Fruit fly (Drosophila melanogaster) whole organism, embryonic: ENCODE measurements around the gene CG10286.
A peak's percentile ranks its signal among the peaks of the same experiment; 100 is the strongest.

Experiments
- Ada2b ChIP-seq: fragments of 200-800 bp; sonication (Bioruptor generic); IDR thresholded peaks from 2 replicates; pipeline ENCODE4 v1.3.6; 2022; ENCODE audit warnings: missing biosample characterization, missing genetic modification characterization
- Adf1 ChIP-seq: fragments of 200-800 bp; sonication (Bioruptor generic); IDR thresholded peaks from 2 replicates; pipeline ENCODE4 v1.3.6; 2022; ENCODE audit warnings: missing biosample characterization, missing genetic modification characterization
- Blimp-1 ChIP-seq: fragments of 200-800 bp; sonication (Bioruptor generic); optimal IDR thresholded peaks from 3 replicates; lab custom pipeline; 2018; ENCODE audit warnings: missing biosample characterization, missing genetic modification characterization, mild to moderate bottlenecking, moderate library complexity, missing genetic modification reagents
- CG10274 ChIP-seq: fragments of 200-800 bp; sonication (Bioruptor generic); optimal IDR thresholded peaks from 3 replicates; lab custom pipeline; 2017; ENCODE audit warnings: missing biosample characterization, mild to moderate bottlenecking, missing genetic modification characterization
- CG11085 ChIP-seq: fragments of 200-800 bp; sonication (Bioruptor generic); IDR thresholded peaks from 2 replicates; pipeline ENCODE4 v1.3.6; 2022; ENCODE audit warnings: missing biosample characterization, missing genetic modification characterization
- CG11398 ChIP-seq: fragments of 200-800 bp; sonication (Bioruptor generic); optimal IDR thresholded peaks from 2 replicates; lab custom pipeline; 2016; ENCODE audit warnings: missing biosample characterization, missing genetic modification characterization
- CG12219 ChIP-seq: fragments of 200-800 bp; sonication (Bioruptor generic); optimal IDR thresholded peaks from 3 replicates; lab custom pipeline; 2018; ENCODE audit warnings: missing biosample characterization, mild to moderate bottlenecking, missing genetic modification characterization
- CG1233 ChIP-seq: fragments of 200-800 bp; sonication (Bioruptor generic); optimal IDR thresholded peaks from 4 replicates; lab custom pipeline; 2018; ENCODE audit warnings: missing biosample characterization, mild to moderate bottlenecking, missing genetic modification characterization
- CG12391 ChIP-seq: fragments of 200-800 bp; sonication (Bioruptor generic); optimal IDR thresholded peaks from 3 replicates; lab custom pipeline; 2018; ENCODE audit warnings: missing biosample characterization, mild to moderate bottlenecking, missing genetic modification characterization, moderate library complexity
- CG12769 ChIP-seq: fragments of 200-800 bp; sonication (Bioruptor generic); optimal IDR thresholded peaks from 2 replicates; lab custom pipeline; 2019; ENCODE audit warnings: missing biosample characterization, mild to moderate bottlenecking, missing genetic modification characterization, moderate library complexity
- CG17568 ChIP-seq: fragments of 200-800 bp; sonication (Bioruptor generic); optimal IDR thresholded peaks from 2 replicates; lab custom pipeline; 2018; ENCODE audit warnings: missing biosample characterization, mild to moderate bottlenecking, missing genetic modification characterization, moderate library complexity
- CG30020 ChIP-seq: fragments of 200-800 bp; optimal IDR thresholded peaks from 2 replicates; lab custom pipeline; 2019; ENCODE audit warnings: missing biosample characterization, mild to moderate bottlenecking, missing genetic modification characterization, moderate library complexity
- CG3065 ChIP-seq: fragments of 200-800 bp; sonication (Bioruptor generic); optimal IDR thresholded peaks from 2 replicates; lab custom pipeline; 2016; ENCODE audit warnings: missing biosample characterization, missing genetic modification characterization
- CG33213 ChIP-seq: fragments of 200-800 bp; sonication (Bioruptor generic); optimal IDR thresholded peaks from 3 replicates; lab custom pipeline; 2016; ENCODE audit warnings: missing biosample characterization, missing genetic modification characterization
- CG4404 ChIP-seq: fragments of 200-800 bp; sonication (Bioruptor generic); IDR thresholded peaks from 2 replicates; pipeline ENCODE4 v1.3.6; 2022; ENCODE audit warnings: missing biosample characterization, missing genetic modification characterization
- CG4617 ChIP-seq: fragments of 200-800 bp; sonication (Bioruptor generic); optimal IDR thresholded peaks from 3 replicates; lab custom pipeline; 2016; ENCODE audit warnings: missing biosample characterization, missing genetic modification characterization, borderline replicate concordance
- CG6813 ChIP-seq: fragments of 200-800 bp; sonication (Bioruptor generic); optimal IDR thresholded peaks from 2 replicates; lab custom pipeline; 2017; ENCODE audit warnings: missing biosample characterization, missing genetic modification characterization, mild to moderate bottlenecking, moderate library complexity, missing genetic modification reagents
- CG7357 ChIP-seq: fragments of 200-800 bp; sonication (Bioruptor generic); IDR thresholded peaks from 3 replicates; pipeline ENCODE4 v1.3.6; 2022; ENCODE audit warnings: missing biosample characterization, missing genetic modification characterization
- Ets65A ChIP-seq: fragments of 200-800 bp; sonication (Bioruptor generic); peaks from one replicate; lab custom pipeline; 2016; ENCODE audit warnings: missing biosample characterization, missing genetic modification characterization
- HmgD ChIP-seq: fragments of 200-800 bp; sonication (Bioruptor generic); optimal IDR thresholded peaks from 3 replicates; lab custom pipeline; 2016; ENCODE audit warnings: missing biosample characterization, missing genetic modification characterization
- Hr3 ChIP-seq: fragments of 200-800 bp; sonication (Bioruptor generic); optimal IDR thresholded peaks from 3 replicates; lab custom pipeline; 2016; ENCODE audit warnings: missing biosample characterization, missing genetic modification characterization
- Hr78 ChIP-seq, 2 experiments: fragments of 200-800 bp in 1 of 2; fragments of >200 bp in 1 of 2; sonication (Bioruptor generic) in 1 of 2; optimal IDR thresholded peaks; 2 replicates each; lab custom pipeline; 2017 to 2019; ENCODE audit warnings: missing biosample characterization in 2 of 2, missing genetic modification characterization in 2 of 2, mild to moderate bottlenecking in 1 of 2, moderate library complexity in 1 of 2
- NC2α ChIP-seq: fragments of 200-800 bp; sonication (Bioruptor generic); optimal IDR thresholded peaks from 2 replicates; lab custom pipeline; 2016; ENCODE audit warnings: missing biosample characterization, missing genetic modification characterization
- NK7.1 ChIP-seq: fragments of 200-800 bp; sonication (Bioruptor generic); optimal IDR thresholded peaks from 3 replicates; lab custom pipeline; 2016; ENCODE audit warnings: missing biosample characterization, missing genetic modification characterization
- Nf-YB ChIP-seq: fragments of 200-800 bp; sonication (Bioruptor generic); optimal IDR thresholded peaks from 3 replicates; lab custom pipeline; 2019; ENCODE audit warnings: missing biosample characterization, mild to moderate bottlenecking, missing genetic modification characterization, moderate library complexity
- Optix ChIP-seq: fragments of 200-800 bp; sonication (Bioruptor generic); IDR thresholded peaks from 3 replicates; pipeline ENCODE4 v1.3.6; 2022; ENCODE audit warnings: missing biosample characterization, missing genetic modification characterization
- Side ChIP-seq: fragments of 200-800 bp; sonication (Bioruptor generic); optimal IDR thresholded peaks from 2 replicates; lab custom pipeline; 2016; ENCODE audit warnings: missing biosample characterization, missing genetic modification characterization
- ab ChIP-seq: fragments of 200-800 bp; sonication (Bioruptor generic); optimal IDR thresholded peaks from 2 replicates; lab custom pipeline; 2016; ENCODE audit warnings: missing biosample characterization, missing genetic modification characterization
- ap ChIP-seq: fragments of 200-800 bp; sonication (Bioruptor generic); IDR thresholded peaks from 2 replicates; pipeline ENCODE4 v1.3.6; 2022; ENCODE audit warnings: missing biosample characterization, missing genetic modification characterization
- ara ChIP-seq: fragments of 200-800 bp; sonication (Bioruptor generic); IDR thresholded peaks from 2 replicates; pipeline ENCODE4 v1.3.6; 2022; ENCODE audit warnings: missing biosample characterization, missing genetic modification characterization
- ase ChIP-seq: fragments of 200-800 bp; sonication (Bioruptor generic); IDR thresholded peaks from 3 replicates; pipeline ENCODE4 v1.3.6; 2022; ENCODE audit warnings: missing biosample characterization, missing genetic modification characterization
- bbx ChIP-seq: fragments of 200-800 bp; sonication (Bioruptor generic); IDR thresholded peaks from 2 replicates; pipeline ENCODE4 v1.3.6; 2022; ENCODE audit warnings: missing biosample characterization, missing genetic modification characterization; ENCODE audit not compliant: partially characterized antibody
- bsh ChIP-seq, 2 experiments: fragments of 200-800 bp; sonication (Bioruptor generic); optimal IDR thresholded peaks; 2 replicates each; lab custom pipeline; 2017 to 2018; ENCODE audit warnings: mild to moderate bottlenecking in 2 of 2, missing biosample characterization in 2 of 2, missing genetic modification characterization in 2 of 2, moderate library complexity in 1 of 2
- da ChIP-seq: fragments of 200-800 bp; sonication (Bioruptor generic); optimal IDR thresholded peaks from 2 replicates; lab custom pipeline; 2016; ENCODE audit warnings: missing biosample characterization, missing genetic modification characterization
- ems ChIP-seq: fragments of 200-800 bp; sonication (Bioruptor generic); optimal IDR thresholded peaks from 3 replicates; lab custom pipeline; 2016; ENCODE audit warnings: missing biosample characterization, missing genetic modification characterization
- fd3F ChIP-seq: fragments of 200-800 bp; sonication (Bioruptor generic); optimal IDR thresholded peaks from 2 replicates; lab custom pipeline; 2018; ENCODE audit warnings: missing biosample characterization, mild to moderate bottlenecking, missing genetic modification characterization, moderate library complexity
- kay ChIP-seq: fragments of 200-800 bp; sonication (Bioruptor generic); optimal IDR thresholded peaks from 2 replicates; lab custom pipeline; 2016; ENCODE audit warnings: missing biosample characterization, missing genetic modification characterization
- ken ChIP-seq: fragments of 200-800 bp; sonication (Bioruptor generic); IDR thresholded peaks from 3 replicates; pipeline ENCODE4 v1.3.6; 2022; ENCODE audit warnings: missing biosample characterization, missing genetic modification characterization
- luna ChIP-seq: fragments of 200-800 bp; sonication (Bioruptor generic); optimal IDR thresholded peaks from 2 replicates; lab custom pipeline; 2016; ENCODE audit warnings: missing biosample characterization, missing genetic modification characterization
- mld ChIP-seq: fragments of 200-800 bp; sonication (Bioruptor generic); IDR thresholded peaks from 3 replicates; pipeline ENCODE4 v1.3.6; 2022; ENCODE audit warnings: missing biosample characterization, missing genetic modification characterization; ENCODE audit not compliant: partially characterized antibody
- nerfin-2 ChIP-seq: fragments of 200-800 bp; sonication (Bioruptor generic); IDR thresholded peaks from 2 replicates; pipeline ENCODE4 v1.3.6; 2022; ENCODE audit warnings: missing biosample characterization, missing genetic modification characterization; ENCODE audit not compliant: partially characterized antibody
- org-1 ChIP-seq: fragments of 200-800 bp; sonication (Bioruptor generic); optimal IDR thresholded peaks from 2 replicates; lab custom pipeline; 2017; ENCODE audit warnings: missing biosample characterization, missing genetic modification characterization
- psq ChIP-seq: fragments of 200-800 bp; sonication (Bioruptor generic); optimal IDR thresholded peaks from 2 replicates; lab custom pipeline; 2017; ENCODE audit warnings: missing biosample characterization, missing genetic modification characterization
- sqz ChIP-seq: fragments of 200-800 bp; sonication (Bioruptor generic); optimal IDR thresholded peaks from 3 replicates; lab custom pipeline; 2018; ENCODE audit warnings: missing biosample characterization, mild to moderate bottlenecking, missing genetic modification characterization
- ssp ChIP-seq: fragments of 200-800 bp; sonication (Bioruptor generic); IDR thresholded peaks from 2 replicates; pipeline ENCODE4 v1.3.6; 2022; ENCODE audit warnings: missing biosample characterization, missing genetic modification characterization
- tna ChIP-seq: fragments of 200-800 bp; sonication (Bioruptor generic); IDR thresholded peaks from 2 replicates; pipeline ENCODE4 v1.3.6; 2022; ENCODE audit warnings: missing biosample characterization, missing genetic modification characterization; ENCODE audit not compliant: partially characterized antibody
- vfl ChIP-seq: fragments of 200-800 bp; sonication (Bioruptor generic); optimal IDR thresholded peaks from 2 replicates; lab custom pipeline; 2016; ENCODE audit warnings: missing biosample characterization, missing genetic modification characterization
- vnd ChIP-seq: fragments of 200-800 bp; sonication (Bioruptor generic); IDR thresholded peaks from 3 replicates; pipeline ENCODE4 v1.3.6; 2022; ENCODE audit warnings: missing biosample characterization, missing genetic modification characterization; ENCODE audit not compliant: partially characterized antibody
- vvl ChIP-seq: fragments of 200-800 bp; sonication (Bioruptor generic); IDR thresholded peaks from 2 replicates; pipeline ENCODE4 v1.3.6; 2022; ENCODE audit warnings: missing biosample characterization, missing genetic modification characterization
- wek ChIP-seq: fragments of 200-800 bp; sonication (Bioruptor generic); optimal IDR thresholded peaks from 3 replicates; lab custom pipeline; 2018; ENCODE audit warnings: missing biosample characterization, mild to moderate bottlenecking, missing genetic modification characterization, moderate library complexity
- yki ChIP-seq: fragments of >200 bp; optimal IDR thresholded peaks from 3 replicates; lab custom pipeline; 2018

CG10286 gene

DNA sequence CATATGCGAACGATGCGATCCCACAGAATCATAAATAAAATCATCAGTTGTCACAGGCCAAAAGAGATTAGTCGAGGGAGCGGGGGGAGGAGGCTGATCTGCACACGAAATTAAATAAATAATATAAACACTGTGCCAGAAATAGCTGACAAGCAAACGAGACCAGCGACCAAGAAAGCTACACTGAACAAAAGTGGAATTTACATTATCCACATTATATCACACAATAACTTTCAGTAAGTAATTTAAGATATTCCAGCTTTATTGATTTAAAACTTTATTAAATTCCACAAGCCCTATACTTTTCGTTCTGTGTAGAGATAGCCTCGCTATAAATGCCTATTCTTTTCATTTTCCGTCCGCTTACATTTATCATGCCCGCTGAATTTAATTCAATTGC is 35.4 kb downstream of the CG10286 start (continued):
- TF ChIP-seq org-1 (GFP tag; lab: Kevin White, UChicago) (peak; percentile 72), Optix (peak; percentile 67; the same call in 1 of the 3 replicates), CG10274 (GFP tag; lab: Kevin White, UChicago) (no peak), tna (GFP tag; lab: Robert Waterston, UW) (no peak), CG30020 (tag; lab: Kevin White, UChicago) (peak; percentile 1), CG12219 (GFP tag; lab: Kevin White, UChicago) (peak; percentile 73), ab (GFP tag; lab: Kevin White, UChicago) (peak; percentile 43), CG12769 (tag; lab: Kevin White, UChicago) (peak; percentile 70), ap (GFP tag; lab: Robert Waterston, UW) (peak; percentile 85), Ets65A (peak; percentile 96), da (GFP tag; lab: Kevin White, UChicago) (no peak), NK7.1 (GFP tag; lab: Kevin White, UChicago) (peak; percentile 51), fd3F (GFP tag; lab: Kevin White, UChicago) (peak; percentile 74), wek (GFP tag; lab: Kevin White, UChicago) (peak; percentile 27), Nf-YB (GFP tag; lab: Kevin White, UChicago) (peak; percentile 46), CG12391 (tag; lab: Kevin White, UChicago) (peak; percentile 86), CG17568 (GFP tag; lab: Kevin White, UChicago) (peak; percentile 49), CG33213 (GFP tag; lab: Kevin White, UChicago) (peak; percentile 51), ems (GFP tag; lab: Kevin White, UChicago) (peak; percentile 68), NC2α (GFP tag; lab: Kevin White, UChicago) (peak; percentile 57), ase (GFP tag; lab: Robert Waterston, UW) (peak; percentile 82), yki (lab: Kevin White, UChicago) (no peak), kay (GFP tag; lab: Kevin White, UChicago) (peak; percentile 28), CG7357 (GFP tag; lab: Robert Waterston, UW) (peak; percentile 72; the same call in 2 of the 3 replicates), CG11085 (GFP tag; lab: Robert Waterston, UW) (peak; percentile 73), CG6813 (GFP tag; lab: Kevin White, UChicago) (peak; percentile 74), Ada2b (GFP tag; lab: Robert Waterston, UW) (peak; percentile 89), mld (GFP tag; lab: Robert Waterston, UW) (no peak), Blimp-1 (peak; percentile 82), vfl (no peak), Side (GFP tag; lab: Kevin White, UChicago) (peak; percentile 74), ken (GFP tag; lab: Robert Waterston, UW) (peak; percentile 86), Hr78 (GFP tag; optimal IDR thresholded peaks at IDR 0.05; lab: Kevin White, UChicago) (peak in 1 of 2 experiments; percentile 33), Adf1 (GFP tag; lab: Robert Waterston, UW) (no peak), sqz (peak; percentile 49), Hr3 (GFP tag; lab: Kevin White, UChicago) (peak; percentile 80), HmgD (GFP tag; lab: Kevin White, UChicago) (no peak), vnd (GFP tag; lab: Robert Waterston, UW) (no peak), psq (GFP tag; lab: Kevin White, UChicago) (peak; percentile 33), bsh (GFP tag; optimal IDR thresholded peaks at IDR 0.05; lab: Kevin White, UChicago) (peak; percentile 53 to 87), bbx (GFP tag; lab: Robert Waterston, UW) (no peak), CG4617 (GFP tag; lab: Kevin White, UChicago) (peak; percentile 6), CG11398 (GFP tag; lab: Kevin White, UChicago) (peak; percentile 23), CG4404 (GFP tag; lab: Robert Waterston, UW) (peak; percentile 66), ssp (GFP tag; lab: Robert Waterston, UW) (no peak), CG3065 (GFP tag; lab: Kevin White, UChicago) (peak; percentile 33), vvl (GFP tag; lab: Robert Waterston, UW) (peak; percentile 94), ara (GFP tag; lab: Robert Waterston, UW) (peak; percentile 87), luna (no peak), CG1233 (peak; percentile 51), nerfin-2 (GFP tag; lab: Robert Waterston, UW) (no peak)
